Worm (Caenorhabditis elegans) whole organism, young adult: ENCODE data around the gene nck-1.

Source experiments
- C06A6.2 ChIP-seq: fragments of 200-800 bp; sonication (Bioruptor generic); conservative IDR thresholded peaks from 2 replicates; pipeline ENCODE4 v1.3.6; 2022; ENCODE audit warnings: missing genetic modification characterization, missing compliant biosample characterization
- F10E7.11 ChIP-seq: sonication (generic microtip); optimal IDR thresholded peaks from 2 replicates; lab custom pipeline; 2017; ENCODE audit warnings: mild to moderate bottlenecking, missing genetic modification characterization, moderate library complexity, missing compliant biosample characterization
- F22D6.2 ChIP-seq: sonication (generic microtip); optimal IDR thresholded peaks from 2 replicates; lab custom pipeline; 2016; ENCODE audit warnings: mild to moderate bottlenecking, missing genetic modification characterization, missing compliant biosample characterization
- F23B12.7 ChIP-seq: sonication (generic microtip); optimal IDR thresholded peaks from 2 replicates; lab custom pipeline; 2017; ENCODE audit warnings: missing genetic modification characterization, mild to moderate bottlenecking, missing compliant biosample characterization, antibody characterized with exemption, moderate library complexity; ENCODE audit not compliant: insufficient read depth
- F33H1.4 ChIP-seq: fragments of 200-800 bp; sonication (Bioruptor generic); IDR thresholded peaks from 2 replicates; pipeline ENCODE4 v1.3.6; 2022; ENCODE audit warnings: missing genetic modification reagents, missing genetic modification characterization, missing compliant biosample characterization
- F37B4.10 ChIP-seq: fragments of 200-800 bp; sonication (Bioruptor generic); IDR thresholded peaks from 2 replicates; pipeline ENCODE4 v1.3.6; 2022; ENCODE audit warnings: missing genetic modification characterization, missing compliant biosample characterization
- F49E8.2 ChIP-seq: sonication (generic microtip); optimal IDR thresholded peaks from 3 replicates; lab custom pipeline; 2017; ENCODE audit warnings: missing genetic modification characterization, mild to moderate bottlenecking, missing compliant biosample characterization, antibody characterized with exemption, moderate library complexity; ENCODE audit not compliant: insufficient read depth
- F55B11.4 ChIP-seq: sonication (generic microtip); optimal IDR thresholded peaks from 2 replicates; lab custom pipeline; 2016; ENCODE audit warnings: missing compliant biosample characterization, missing genetic modification characterization, borderline replicate concordance; ENCODE audit not compliant: insufficient read depth
- T07F8.4 ChIP-seq: sonication (generic microtip); optimal IDR thresholded peaks from 2 replicates; lab custom pipeline; 2016; ENCODE audit warnings: mild to moderate bottlenecking, missing genetic modification characterization, moderate library complexity, missing compliant biosample characterization
- T26A5.8 ChIP-seq: sonication (generic microtip); optimal IDR thresholded peaks from 2 replicates; lab custom pipeline; 2016; ENCODE audit warnings: missing genetic modification characterization, missing compliant biosample characterization
- Y67H2A.10 ChIP-seq: fragments of 200-800 bp; sonication (Bioruptor generic); conservative IDR thresholded peaks from 2 replicates; pipeline ENCODE4 v1.3.6; 2022; ENCODE audit warnings: missing genetic modification reagents, missing genetic modification characterization, missing compliant biosample characterization
- attf-3 ChIP-seq: fragments of 200-800 bp; sonication (Bioruptor generic); conservative IDR thresholded peaks from 2 replicates; pipeline ENCODE4 v1.3.6; 2022; ENCODE audit warnings: missing genetic modification reagents, missing genetic modification characterization, missing compliant biosample characterization
- attf-6 ChIP-seq: fragments of 200-800 bp; sonication (Bioruptor generic); IDR thresholded peaks from 2 replicates; pipeline ENCODE4 v1.3.6; 2022; ENCODE audit warnings: missing genetic modification reagents, missing genetic modification characterization, missing compliant biosample characterization
- ccch-3 ChIP-seq: fragments of 200-800 bp; sonication (Bioruptor generic); optimal IDR thresholded peaks from 2 replicates; lab custom pipeline; 2018; ENCODE audit warnings: mild to moderate bottlenecking, missing genetic modification characterization, missing compliant biosample characterization
- cebp-2 ChIP-seq: fragments of 200-800 bp; sonication (Bioruptor generic); IDR thresholded peaks from 2 replicates; pipeline ENCODE4 v1.3.6; 2022; ENCODE audit warnings: missing genetic modification characterization, missing compliant biosample characterization
- ceh-100 ChIP-seq: fragments of 200-800 bp; sonication (Bioruptor generic); IDR thresholded peaks from 2 replicates; pipeline ENCODE4 v1.3.6; 2022; ENCODE audit warnings: missing genetic modification reagents, missing genetic modification characterization, missing compliant biosample characterization
- ceh-58 ChIP-seq: fragments of 200-800 bp; sonication (Bioruptor generic); IDR thresholded peaks from 2 replicates; pipeline ENCODE4 v1.3.6; 2022; ENCODE audit warnings: missing genetic modification characterization, missing compliant biosample characterization
- chd-7 ChIP-seq: sonication (generic microtip); optimal IDR thresholded peaks from 2 replicates; lab custom pipeline; 2016; ENCODE audit warnings: mild to moderate bottlenecking, missing genetic modification characterization, moderate library complexity, missing compliant biosample characterization
- die-1 ChIP-seq: sonication (generic microtip); optimal IDR thresholded peaks from 2 replicates; lab custom pipeline; 2016; ENCODE audit warnings: missing genotype, mild to moderate bottlenecking, missing genetic modification characterization, missing compliant biosample characterization
- dox-1 ChIP-seq: fragments of 200-800 bp; sonication (Bioruptor generic); IDR thresholded peaks from 2 replicates; pipeline ENCODE4 v1.3.6; 2022; ENCODE audit warnings: missing genetic modification reagents, missing genetic modification characterization, missing compliant biosample characterization
- dpff-1 ChIP-seq: sonication (generic microtip); optimal IDR thresholded peaks from 2 replicates; lab custom pipeline; 2017; ENCODE audit warnings: mild to moderate bottlenecking, missing genetic modification characterization, missing compliant biosample characterization
- dpl-1 ChIP-seq: fragments of 150-350 bp; optimal IDR thresholded peaks from 2 replicates; lab custom pipeline; 2014; ENCODE audit warnings: missing biosample characterization, missing genetic modification reagents, missing genetic modification characterization
- efl-1 ChIP-seq: fragments of 150-350 bp; optimal IDR thresholded peaks from 2 replicates; lab custom pipeline; 2014; ENCODE audit warnings: missing biosample characterization, missing genetic modification reagents, missing genetic modification characterization
- hlh-12 ChIP-seq: sonication (generic microtip); optimal IDR thresholded peaks from 2 replicates; lab custom pipeline; 2016; ENCODE audit warnings: missing genetic modification characterization, missing compliant biosample characterization
- hrde-1 ChIP-seq: sonication (generic microtip); optimal IDR thresholded peaks from 2 replicates; lab custom pipeline; 2016; ENCODE audit warnings: missing genetic modification characterization, mild to moderate bottlenecking, missing compliant biosample characterization, moderate library complexity, missing genotype, missing genetic modification reagents, borderline replicate concordance
- madf-8 ChIP-seq: fragments of 200-800 bp; sonication (Bioruptor generic); conservative IDR thresholded peaks from 2 replicates; pipeline ENCODE4 v1.3.6; 2022; ENCODE audit warnings: missing genetic modification reagents, missing genetic modification characterization, missing compliant biosample characterization
- mes-4 ChIP-seq: sonication (generic microtip); optimal IDR thresholded peaks from 2 replicates; lab custom pipeline; 2016; ENCODE audit warnings: missing genotype, missing genetic modification characterization, missing compliant biosample characterization
- nfya-1 ChIP-seq: sonication (generic microtip); optimal IDR thresholded peaks from 2 replicates; lab custom pipeline; 2017; ENCODE audit warnings: antibody characterized with exemption, missing compliant biosample characterization, missing genetic modification characterization, borderline replicate concordance; ENCODE audit not compliant: insufficient read depth
- nhr-80 ChIP-seq: sonication (generic microtip); optimal IDR thresholded peaks from 2 replicates; lab custom pipeline; 2016; ENCODE audit warnings: missing genetic modification characterization, missing compliant biosample characterization
- repo-1 ChIP-seq: sonication (generic microtip); optimal IDR thresholded peaks from 2 replicates; lab custom pipeline; 2017; ENCODE audit warnings: mild to moderate bottlenecking, missing genetic modification characterization, missing compliant biosample characterization
- sdz-38 ChIP-seq: sonication (generic microtip); optimal IDR thresholded peaks from 2 replicates; lab custom pipeline; 2016; ENCODE audit warnings: missing genotype, missing genetic modification characterization, missing compliant biosample characterization
- snpc-1.1 ChIP-seq: sonication (generic microtip); optimal IDR thresholded peaks from 2 replicates; lab custom pipeline; 2017; ENCODE audit warnings: missing genetic modification characterization, mild to moderate bottlenecking, missing compliant biosample characterization, antibody characterized with exemption, moderate library complexity, missing genotype, missing genetic modification reagents; ENCODE audit not compliant: insufficient read depth
- tbx-9 ChIP-seq: sonication (generic microtip); optimal IDR thresholded peaks from 2 replicates; lab custom pipeline; 2016; ENCODE audit warnings: borderline replicate concordance, missing genetic modification characterization, inconsistent platforms, missing compliant biosample characterization
- unc-130 ChIP-seq: sonication (generic microtip); optimal IDR thresholded peaks from 2 replicates; lab custom pipeline; 2016; ENCODE audit warnings: missing genetic modification reagents, missing genetic modification characterization, missing compliant biosample characterization
- ztf-28 ChIP-seq: fragments of 200-800 bp; sonication (Bioruptor generic); IDR thresholded peaks from 2 replicates; pipeline ENCODE4 v1.3.6; 2022; ENCODE audit warnings: missing genetic modification reagents, missing genetic modification characterization, missing compliant biosample characterization

nck-1 gene

DNA sequence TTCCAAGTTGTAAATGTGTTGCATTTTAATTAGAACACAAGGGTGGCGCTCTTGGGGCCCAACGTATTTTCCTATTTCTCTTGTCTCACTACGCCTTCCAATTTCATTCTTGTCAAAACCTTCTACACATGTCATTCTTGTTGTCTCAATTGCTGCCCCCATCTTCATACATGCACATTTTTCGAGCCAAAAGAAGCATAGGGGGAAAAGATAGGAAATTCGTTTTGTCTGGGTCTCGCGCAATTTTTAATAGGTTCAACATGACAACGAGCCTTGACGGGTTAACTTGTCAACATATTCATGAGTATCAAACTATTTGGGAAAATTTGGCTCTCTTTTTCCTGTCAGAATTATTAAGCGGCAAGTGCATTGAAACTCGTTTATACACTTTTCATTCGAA is 29.9 kb downstream of the nck-1 start (continued):
- TF ChIP-seq T07F8.4 (tag; lab: Kevin White, UChicago) (no peak), cebp-2 (no peak)

DNA sequence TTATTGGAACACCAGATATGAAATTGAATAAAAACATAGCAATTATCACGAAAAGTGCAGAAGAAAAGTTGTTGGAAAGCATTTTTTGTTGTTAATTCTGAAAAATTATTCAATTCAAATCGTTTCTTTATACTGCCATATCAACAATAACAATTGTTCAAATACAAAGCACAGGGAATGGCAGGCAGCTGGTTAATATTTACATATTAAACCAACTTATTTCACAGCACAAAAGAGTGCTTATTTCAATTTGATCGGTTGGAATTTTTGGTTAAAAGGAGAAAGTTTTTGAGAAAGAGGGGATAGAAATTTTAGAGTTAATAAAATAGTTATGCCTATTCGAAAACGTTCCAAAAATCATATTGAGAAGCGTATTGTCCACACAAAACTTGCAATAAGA is 32.3 kb downstream of the nck-1 start, which contains the start of gene F09F9.3:
TSS of gene F09F9.3 (minus strand) at position 101 of the 400 bp plus-strand sequence.
- TF ChIP-seq madf-8 (no peak), ceh-58 (GFP tag; lab: Robert Waterston, UW) (no peak), F37B4.10 (GFP tag; lab: Robert Waterston, UW) (no peak), snpc-1.1 (no peak), F10E7.11 (tag; lab: Kevin White, UChicago) (no peak), F23B12.7 (tag; lab: Kevin White, UChicago) (no peak), repo-1 (tag; lab: Kevin White, UChicago) (no peak), F55B11.4 (tag; lab: Kevin White, UChicago) (no peak), chd-7 (no peak), nfya-1 (tag; lab: Kevin White, UChicago) (no peak), C06A6.2 (GFP tag; lab: Robert Waterston, UW) (no peak), die-1 (tag; lab: Kevin White, UChicago) (no peak), F33H1.4 (GFP tag; lab: Robert Waterston, UW) (no peak)
- TF ChIP-seq, all 124 proteins: peak for 0

DNA sequence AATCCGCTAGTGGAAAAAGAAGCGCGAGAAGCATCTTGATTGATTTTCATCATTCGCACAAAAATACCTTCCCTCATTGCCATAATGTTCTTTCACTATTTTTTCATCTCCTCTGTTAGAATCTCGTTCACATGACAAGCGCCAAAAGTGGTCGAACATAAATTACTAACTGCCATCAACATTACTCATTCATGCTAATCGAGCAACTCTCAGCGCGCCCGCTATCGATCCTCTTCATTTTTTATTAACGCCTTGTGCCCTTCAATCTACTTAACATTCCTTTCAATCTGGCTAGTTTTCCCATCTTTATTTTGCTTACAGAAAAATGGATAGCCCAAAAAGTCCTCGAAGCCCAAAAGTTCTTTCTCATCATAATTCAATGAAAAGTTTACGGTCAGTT is 35.6 kb downstream of the nck-1 start, which contains the start of gene F09F9.5:
TSS of gene F09F9.5 (plus strand) at position 301 of the 400 bp plus-strand sequence.
- no peak for TF ChIP-seq attf-6
- TF ChIP-seq attf-3: no peak
- no peak for TF ChIP-seq dox-1 (GFP tag; lab: Robert Waterston, UW)
- TF ChIP-seq dpff-1 (tag; lab: Kevin White, UChicago): no peak
- no peak for TF ChIP-seq dpl-1

DNA sequence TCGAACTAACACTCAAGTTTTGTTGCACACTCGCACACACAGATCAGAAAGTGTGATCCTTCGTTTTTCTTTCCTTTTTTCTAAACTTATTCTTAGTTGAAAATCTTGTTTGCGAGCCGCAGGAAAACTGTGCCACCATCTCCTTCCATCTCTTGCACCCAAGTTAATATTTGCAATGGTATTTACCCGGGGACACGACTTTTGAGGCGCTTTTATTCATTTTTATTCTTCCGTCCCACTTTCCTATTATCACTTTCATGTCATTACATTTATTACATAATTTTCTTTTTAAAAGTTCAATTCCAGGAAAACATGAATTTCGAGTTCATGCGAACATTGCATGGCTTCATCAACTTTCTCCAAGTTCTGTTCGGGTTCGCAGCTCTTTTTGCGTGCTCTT is 38.2 kb downstream of the nck-1 start, which contains the start of gene F09F9.1:
TSS of gene F09F9.1 (plus strand) at position 301 of the 400 bp plus-strand sequence.
- no peak for TF ChIP-seq sdz-38 (tag; lab: Kevin White, UChicago)
- no peak for TF ChIP-seq Y67H2A.10 (GFP tag; lab: Robert Waterston, UW)
- no peak for TF ChIP-seq ztf-28
- TF ChIP-seq T26A5.8 (tag; lab: Kevin White, UChicago): no peak
- no peak for TF ChIP-seq efl-1 (GFP tag; lab: Kevin White, UChicago)
- TF ChIP-seq hrde-1 (tag; lab: Kevin White, UChicago): no peak
- TF ChIP-seq mes-4: no peak
- TF ChIP-seq unc-130 (GFP tag; lab: Kevin White, UChicago): no peak
- no peak for TF ChIP-seq F49E8.2 (tag; lab: Kevin White, UChicago)
- no peak for TF ChIP-seq ccch-3 (GFP tag; lab: Kevin White, UChicago)
- no peak for TF ChIP-seq hlh-12 (tag; lab: Kevin White, UChicago)
- no peak for TF ChIP-seq nhr-80
- TF ChIP-seq tbx-9: no peak
- TF ChIP-seq ceh-100 (GFP tag; lab: Robert Waterston, UW): no peak
- TF ChIP-seq F22D6.2: no peak
